Worm (Caenorhabditis elegans) whole organism, late embryonic: ENCODE results near the gene mrps-7.

ENCODE experiments used
- ama-1 ChIP-seq: fragments of 150-350 bp; optimal IDR thresholded peaks from 2 replicates; lab custom pipeline; 2014
- ets-4 ChIP-seq: sonication (generic microtip); optimal IDR thresholded peaks from 2 replicates; lab custom pipeline; 2016; ENCODE audit warnings: missing genetic modification characterization, missing compliant biosample characterization
- fkh-10 ChIP-seq: fragments of 150-350 bp; optimal IDR thresholded peaks from 2 replicates; lab custom pipeline; 2014; ENCODE audit warnings: missing biosample characterization, missing genetic modification reagents, missing genetic modification characterization
- fkh-6 ChIP-seq: sonication (generic microtip); optimal IDR thresholded peaks from 2 replicates; lab custom pipeline; 2016; ENCODE audit warnings: missing genetic modification characterization, missing compliant biosample characterization
- pha-4 ChIP-seq: fragments of 150-350 bp; optimal IDR thresholded peaks from 2 replicates; lab custom pipeline; 2018; ENCODE audit warnings: missing biosample characterization, missing genetic modification reagents, missing genetic modification characterization

- TF ChIP-seq fkh-10 (GFP tag; lab: Kevin White, UChicago), result no peak
- TF ChIP-seq ets-4 (tag; lab: Kevin White, UChicago), result no peak
- no peak for TF ChIP-seq ama-1 (lab: Kevin White, UChicago)
- no peak for TF ChIP-seq fkh-6 (tag; lab: Kevin White, UChicago)
- TF ChIP-seq pha-4, result no peak
Observed at ce11 chrIV:14795918-14796488, 28.5 kb upstream of the mrps-7 start, which contains the start of gene coq-3.
